Fruit fly (Drosophila melanogaster): ENCODE measurements around the gene CG9921.

dm6 chrX:16371923-16372322 lies 38.5 kb upstream of the CG9921 start:
- peak; percentile 51 for TF ChIP-seq D1 (tag; optimal IDR thresholded peaks at IDR 0.05)
- TF ChIP-seq Pif1B (GFP tag; optimal IDR thresholded peaks at IDR 0.05), result peak; percentile 14
- no peak for TF ChIP-seq rn (GFP tag; IDR thresholded peaks at IDR 0.05)
- no peak for TF ChIP-seq CG4496 (GFP tag; IDR thresholded peaks at IDR 0.05)
- TF ChIP-seq fd96Ca (GFP tag; IDR thresholded peaks at IDR 0.05), result no peak
